Fruit fly (Drosophila melanogaster) whole organism, embryonic: ENCODE results near the gene Vps39.

ENCODE experiments used
- BtbVII ChIP-seq: fragments of 200-800 bp; sonication (Bioruptor generic); optimal IDR thresholded peaks from 3 replicates; lab custom pipeline; 2017; ENCODE audit warnings: missing biosample characterization, mild to moderate bottlenecking, missing genetic modification characterization
- CG11504 ChIP-seq: fragments of 200-800 bp; sonication (Bioruptor generic); optimal IDR thresholded peaks from 3 replicates; lab custom pipeline; 2019; ENCODE audit warnings: missing biosample characterization, mild to moderate bottlenecking, missing genetic modification characterization, moderate library complexity
- CG14014 ChIP-seq: fragments of 200-800 bp; sonication (Bioruptor generic); IDR thresholded peaks from 2 replicates; pipeline ENCODE4 v1.3.6; 2022; ENCODE audit warnings: missing biosample characterization, missing genetic modification characterization
- CG14965 ChIP-seq: fragments of 200-800 bp; sonication (Bioruptor generic); optimal IDR thresholded peaks from 2 replicates; lab custom pipeline; 2016; ENCODE audit warnings: missing biosample characterization, missing genetic modification characterization, borderline replicate concordance
- CG16815 ChIP-seq: fragments of 200-800 bp; sonication (Bioruptor generic); optimal IDR thresholded peaks from 3 replicates; lab custom pipeline; 2017; ENCODE audit warnings: missing biosample characterization, mild to moderate bottlenecking, missing genetic modification characterization
- CG17359 ChIP-seq: fragments of 200-800 bp; sonication (Bioruptor generic); optimal IDR thresholded peaks from 3 replicates; lab custom pipeline; 2018; ENCODE audit warnings: missing biosample characterization, mild to moderate bottlenecking, missing genetic modification characterization, moderate library complexity
- CG17568 ChIP-seq: fragments of 200-800 bp; sonication (Bioruptor generic); optimal IDR thresholded peaks from 2 replicates; lab custom pipeline; 2018; ENCODE audit warnings: missing biosample characterization, mild to moderate bottlenecking, missing genetic modification characterization, moderate library complexity
- CG4404 ChIP-seq: fragments of 200-800 bp; sonication (Bioruptor generic); IDR thresholded peaks from 2 replicates; pipeline ENCODE4 v1.3.6; 2022; ENCODE audit warnings: missing biosample characterization, missing genetic modification characterization
- CG4707 ChIP-seq: fragments of 200-800 bp; sonication (Bioruptor generic); optimal IDR thresholded peaks from 2 replicates; lab custom pipeline; 2018; ENCODE audit warnings: missing biosample characterization, mild to moderate bottlenecking, missing genetic modification characterization, moderate library complexity
- CG5245 ChIP-seq: fragments of 200-800 bp; sonication (Bioruptor generic); optimal IDR thresholded peaks from 3 replicates; lab custom pipeline; 2016; ENCODE audit warnings: missing biosample characterization, missing genetic modification characterization
- CG5953 ChIP-seq: fragments of 200-800 bp; sonication (Bioruptor generic); IDR thresholded peaks from 2 replicates; pipeline ENCODE4 v1.3.6; 2022; ENCODE audit warnings: missing biosample characterization, missing genetic modification characterization
- CG6854 ChIP-seq: fragments of 200-800 bp; sonication (Bioruptor generic); optimal IDR thresholded peaks from 3 replicates; lab custom pipeline; 2017; ENCODE audit warnings: missing biosample characterization, mild to moderate bottlenecking, missing genetic modification characterization
- D ChIP-seq, 2 experiments: fragments of 200-800 bp in 1 of 2; fragments of >200 bp in 1 of 2; sonication (Bioruptor generic) in 1 of 2; optimal IDR thresholded peaks; 2 replicates in 1 of 2; 3 replicates in 1 of 2; lab custom pipeline; 2017; ENCODE audit warnings: mild to moderate bottlenecking in 1 of 2, missing biosample characterization in 1 of 2, missing genetic modification characterization in 1 of 2, missing genetic modification reagents in 1 of 2
- Eip74EF ChIP-seq, 2 experiments: fragments of 200-800 bp in 1 of 2; fragments of >200 bp in 1 of 2; sonication (Bioruptor generic) in 1 of 2; optimal IDR thresholded peaks; 2 replicates each; lab custom pipeline; 2017 to 2019; ENCODE audit warnings: missing biosample characterization in 2 of 2, missing genetic modification characterization in 2 of 2, mild to moderate bottlenecking in 1 of 2, moderate library complexity in 1 of 2
- Ets65A ChIP-seq: fragments of 200-800 bp; sonication (Bioruptor generic); peaks from one replicate; lab custom pipeline; 2016; ENCODE audit warnings: missing biosample characterization, missing genetic modification characterization
- Fer3 ChIP-seq: fragments of 200-800 bp; sonication (Bioruptor generic); optimal IDR thresholded peaks from 2 replicates; lab custom pipeline; 2018; ENCODE audit warnings: missing biosample characterization, mild to moderate bottlenecking, missing genetic modification characterization, moderate library complexity
- HLH4C ChIP-seq: fragments of 200-800 bp; sonication (Bioruptor generic); IDR thresholded peaks from 3 replicates; pipeline ENCODE4 v1.3.6; 2022; ENCODE audit warnings: missing biosample characterization, missing genetic modification characterization; ENCODE audit not compliant: partially characterized antibody
- Lim3 ChIP-seq: fragments of 200-800 bp; sonication (Bioruptor generic); IDR thresholded peaks from 2 replicates; pipeline ENCODE4 v1.3.6; 2022; ENCODE audit warnings: missing biosample characterization, missing genetic modification characterization
- Lpt ChIP-seq: fragments of >200 bp; optimal IDR thresholded peaks from 2 replicates; lab custom pipeline; 2018; ENCODE audit warnings: missing biosample characterization, missing genetic modification characterization
- MTF-1 ChIP-seq: fragments of 200-800 bp; sonication (Bioruptor generic); optimal IDR thresholded peaks from 2 replicates; lab custom pipeline; 2018; ENCODE audit warnings: missing biosample characterization, mild to moderate bottlenecking, missing genetic modification characterization, borderline replicate concordance
- Meics ChIP-seq: fragments of 200-800 bp; sonication (Bioruptor generic); optimal IDR thresholded peaks from 2 replicates; lab custom pipeline; 2017; ENCODE audit warnings: missing biosample characterization, mild to moderate bottlenecking, missing genetic modification characterization
- Mes4 ChIP-seq: fragments of 200-800 bp; sonication (Bioruptor generic); optimal IDR thresholded peaks from 2 replicates; lab custom pipeline; 2016; ENCODE audit warnings: missing biosample characterization, missing genetic modification characterization
- Optix ChIP-seq: fragments of 200-800 bp; sonication (Bioruptor generic); IDR thresholded peaks from 3 replicates; pipeline ENCODE4 v1.3.6; 2022; ENCODE audit warnings: missing biosample characterization, missing genetic modification characterization
- Ssrp ChIP-seq: fragments of 200-800 bp; sonication (Bioruptor generic); optimal IDR thresholded peaks from 2 replicates; lab custom pipeline; 2018; ENCODE audit warnings: missing biosample characterization, mild to moderate bottlenecking, missing genetic modification characterization, moderate library complexity
- br ChIP-seq: fragments of >200 bp; optimal IDR thresholded peaks from 2 replicates; lab custom pipeline; 2017
- caup ChIP-seq: fragments of 200-800 bp; sonication (Bioruptor generic); optimal IDR thresholded peaks from 3 replicates; lab custom pipeline; 2017; ENCODE audit warnings: missing biosample characterization, mild to moderate bottlenecking, missing genetic modification characterization, moderate library complexity; ENCODE audit not compliant: severe bottlenecking
- chif ChIP-seq, 2 experiments: fragments of 200-800 bp; sonication (Bioruptor generic); optimal IDR thresholded peaks; 3 replicates each; lab custom pipeline; 2016; ENCODE audit warnings: missing biosample characterization in 2 of 2, missing genetic modification characterization in 2 of 2
- corto ChIP-seq: fragments of 200-800 bp; sonication (Bioruptor generic); optimal IDR thresholded peaks from 2 replicates; lab custom pipeline; 2016; ENCODE audit warnings: missing biosample characterization, mild to moderate bottlenecking, missing genetic modification characterization, moderate library complexity
- disco-r ChIP-seq: fragments of 200-800 bp; sonication (Bioruptor generic); optimal IDR thresholded peaks from 2 replicates; lab custom pipeline; 2016; ENCODE audit warnings: missing biosample characterization, missing genetic modification characterization
- dm ChIP-seq: fragments of 200-800 bp; sonication (Bioruptor generic); optimal IDR thresholded peaks from 3 replicates; lab custom pipeline; 2016; ENCODE audit warnings: missing biosample characterization, missing genetic modification characterization
- fd64A ChIP-seq: fragments of 200-800 bp; sonication (Bioruptor generic); optimal IDR thresholded peaks from 3 replicates; lab custom pipeline; 2018; ENCODE audit warnings: missing biosample characterization, mild to moderate bottlenecking, missing genetic modification characterization
- fd96Cb ChIP-seq: fragments of 200-800 bp; sonication (Bioruptor generic); optimal IDR thresholded peaks from 2 replicates; lab custom pipeline; 2018; ENCODE audit warnings: missing biosample characterization, mild to moderate bottlenecking, missing genetic modification characterization, moderate library complexity
- gcm2 ChIP-seq: fragments of 200-800 bp; sonication (Bioruptor generic); optimal IDR thresholded peaks from 2 replicates; lab custom pipeline; 2016; ENCODE audit warnings: missing biosample characterization, missing genetic modification characterization
- klu ChIP-seq: fragments of 200-800 bp; sonication (Bioruptor generic); IDR thresholded peaks from 2 replicates; pipeline ENCODE4 v1.3.6; 2022; ENCODE audit warnings: missing biosample characterization, missing genetic modification characterization
- lov ChIP-seq, 2 experiments: fragments of 200-800 bp in 1 of 2; fragments of >200 bp in 1 of 2; sonication (Bioruptor generic) in 1 of 2; IDR thresholded peaks in 1 of 2; optimal IDR thresholded peaks in 1 of 2; 2 replicates in 1 of 2; 3 replicates in 1 of 2; pipeline versions ENCODE4 v1.3.6 to Lab custom; 2017 to 2022; ENCODE audit warnings: missing biosample characterization in 1 of 2, missing genetic modification characterization in 1 of 2
- mam ChIP-seq: fragments of 200-800 bp; sonication (Bioruptor generic); optimal IDR thresholded peaks from 3 replicates; lab custom pipeline; 2016; ENCODE audit warnings: missing biosample characterization, missing genetic modification characterization
- mirr ChIP-seq: fragments of 200-800 bp; sonication (Bioruptor generic); optimal IDR thresholded peaks from 3 replicates; lab custom pipeline; 2018; ENCODE audit warnings: missing biosample characterization, mild to moderate bottlenecking, missing genetic modification characterization
- nmo ChIP-seq: fragments of 200-800 bp; sonication (Bioruptor generic); optimal IDR thresholded peaks from 2 replicates; lab custom pipeline; 2018; ENCODE audit warnings: missing biosample characterization, mild to moderate bottlenecking, missing genetic modification characterization, moderate library complexity
- pita ChIP-seq: fragments of 200-800 bp; sonication (Bioruptor generic); optimal IDR thresholded peaks from 2 replicates; lab custom pipeline; 2017; ENCODE audit warnings: missing biosample characterization, mild to moderate bottlenecking, missing genetic modification characterization
- sens ChIP-seq: fragments of 200-800 bp; sonication (Bioruptor generic); peaks from one replicate; lab custom pipeline; 2016; ENCODE audit warnings: missing biosample characterization, missing genetic modification characterization
- seq ChIP-seq: fragments of 200-800 bp; sonication (Bioruptor generic); IDR thresholded peaks from 2 replicates; pipeline ENCODE4 v1.3.6; 2022; ENCODE audit warnings: missing biosample characterization, missing genetic modification characterization
- shn ChIP-seq: fragments of 200-800 bp; sonication (Bioruptor generic); optimal IDR thresholded peaks from 3 replicates; lab custom pipeline; 2016; ENCODE audit warnings: missing biosample characterization, missing genetic modification characterization
- slbo ChIP-seq: fragments of 200-800 bp; sonication (Bioruptor generic); IDR thresholded peaks from 2 replicates; pipeline ENCODE4 v1.3.6; 2022; ENCODE audit warnings: missing biosample characterization, missing genetic modification characterization
- sna ChIP-seq: fragments of 200-800 bp; sonication (Bioruptor generic); IDR thresholded peaks from 2 replicates; pipeline ENCODE4 v1.3.6; 2022; ENCODE audit warnings: missing biosample characterization, missing genetic modification characterization; ENCODE audit not compliant: partially characterized antibody
- stc ChIP-seq: fragments of 200-800 bp; sonication (Bioruptor generic); IDR thresholded peaks from 2 replicates; pipeline ENCODE4 v1.3.6; 2022; ENCODE audit warnings: missing biosample characterization, missing genetic modification characterization
- tup ChIP-seq: fragments of 200-800 bp; sonication (Bioruptor generic); optimal IDR thresholded peaks from 2 replicates; lab custom pipeline; 2016; ENCODE audit warnings: missing biosample characterization, mild to moderate bottlenecking, missing genetic modification characterization, moderate library complexity
- twi ChIP-seq: fragments of 200-800 bp; optimal IDR thresholded peaks from 2 replicates; lab custom pipeline; 2019; ENCODE audit warnings: missing biosample characterization, mild to moderate bottlenecking, missing genetic modification characterization, moderate library complexity
- tx ChIP-seq: fragments of 200-800 bp; sonication (Bioruptor generic); optimal IDR thresholded peaks from 2 replicates; lab custom pipeline; 2016; ENCODE audit warnings: missing biosample characterization, missing genetic modification characterization

The Vps39 gene

DNA sequence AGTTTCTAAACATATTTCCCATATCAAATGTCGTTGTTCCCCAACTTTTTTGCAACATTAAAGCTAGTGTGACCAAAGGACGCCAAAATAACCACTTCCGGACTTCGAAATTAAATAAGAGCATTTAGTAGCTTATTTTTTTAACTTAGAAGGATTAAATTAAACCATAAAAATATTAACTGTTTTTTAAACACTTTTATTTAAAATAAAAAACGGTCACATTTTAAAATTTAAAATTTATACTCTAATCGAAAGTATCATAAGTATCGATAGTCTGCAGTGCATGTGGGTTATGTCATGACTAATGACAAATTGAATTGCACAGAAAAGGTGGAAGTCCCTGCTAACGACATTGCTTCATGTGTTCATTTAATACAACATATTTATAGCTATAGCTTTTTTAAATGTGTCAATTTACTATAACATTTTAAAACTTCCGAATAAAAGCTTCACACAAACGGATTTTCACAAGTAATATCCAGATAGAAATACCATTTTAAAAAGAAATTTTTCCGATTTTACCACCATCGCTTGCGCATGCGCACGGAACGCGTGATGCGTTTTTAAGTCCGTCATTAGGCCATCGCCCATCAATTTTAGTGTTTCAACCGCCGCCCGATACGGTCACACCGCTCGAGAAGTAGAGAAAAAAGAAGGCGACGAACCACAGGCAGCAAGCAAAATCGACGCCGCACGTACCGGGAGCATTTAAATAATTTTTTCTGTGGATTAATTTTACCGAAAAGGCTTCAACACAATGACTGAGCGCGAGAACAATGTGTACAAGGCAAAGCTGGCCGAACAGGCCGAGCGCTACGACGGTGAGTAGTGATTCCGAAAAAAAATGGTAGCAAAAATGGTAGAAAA lies 31.9 kb downstream of the Vps39 start, which contains the start of the genes CG7156 and 14-3-3epsilon:
TSS of gene CG7156 (minus strand) at position 71 of the 867 bp plus-strand sequence.
TSS of gene 14-3-3epsilon (plus strand) at position 443 of the 867 bp plus-strand sequence.
- TF ChIP-seq Optix (GFP tag; lab: Robert Waterston, UW) (no peak), CG5245 (GFP tag; lab: Kevin White, UChicago) (no peak), Mes4 (GFP tag; lab: Kevin White, UChicago) (peak; percentile 14), Lpt (no peak), Lim3 (GFP tag; lab: Robert Waterston, UW) (no peak), dm (peak; percentile 49), CG14014 (no peak), fd96Cb (tag; lab: Kevin White, UChicago) (no peak), tup (GFP tag; lab: Kevin White, UChicago) (no peak), CG4707 (peak; percentile 22), fd64A (GFP tag; lab: Kevin White, UChicago) (no peak), Ets65A (GFP tag; lab: Kevin White, UChicago) (peak; percentile 81), sens (GFP tag; lab: Kevin White, UChicago) (peak; percentile 91), CG5953 (GFP tag; lab: Robert Waterston, UW) (no peak), slbo (GFP tag; lab: Robert Waterston, UW) (peak; percentile 65), CG6854 (GFP tag; lab: Kevin White, UChicago) (no peak), corto (GFP tag; lab: Kevin White, UChicago) (no peak), CG16815 (peak; percentile 9), Fer3 (tag; lab: Kevin White, UChicago) (peak; percentile 51), CG17568 (peak; percentile 66), CG14965 (GFP tag; lab: Kevin White, UChicago) (no peak), chif (GFP tag; optimal IDR thresholded peaks at IDR 0.05; lab: Kevin White, UChicago) (peak in 1 of 2 experiments; percentile 30), D (optimal IDR thresholded peaks at IDR 0.05; lab: Kevin White, UChicago) (no peak), D (GFP tag; optimal IDR thresholded peaks at IDR 0.05; lab: Kevin White, UChicago) (no peak), nmo (GFP tag; lab: Kevin White, UChicago) (peak; percentile 76), MTF-1 (GFP tag; lab: Kevin White, UChicago) (peak; percentile 16), BtbVII (GFP tag; lab: Kevin White, UChicago) (peak; percentile 25), disco-r (GFP tag; lab: Kevin White, UChicago) (no peak), tx (no peak), twi (tag; lab: Kevin White, UChicago) (peak; percentile 4), HLH4C (GFP tag; lab: Robert Waterston, UW) (no peak), caup (GFP tag; lab: Kevin White, UChicago) (no peak), Ssrp (tag; lab: Kevin White, UChicago) (no peak), seq (GFP tag; lab: Robert Waterston, UW) (peak; percentile 36; the same call in 1 of the 2 replicates), pita (GFP tag; lab: Kevin White, UChicago) (peak; percentile 91), CG17359 (tag; lab: Kevin White, UChicago) (peak; percentile 41), Eip74EF (GFP tag; optimal IDR thresholded peaks at IDR 0.05; lab: Kevin White, UChicago) (peak in 1 of 2 experiments; percentile 22), Meics (GFP tag; lab: Kevin White, UChicago) (no peak), br (lab: Kevin White, UChicago) (no peak), shn (GFP tag; lab: Kevin White, UChicago) (no peak), sna (GFP tag; lab: Robert Waterston, UW) (no peak), gcm2 (GFP tag; lab: Kevin White, UChicago) (no peak), mirr (GFP tag; lab: Kevin White, UChicago) (no peak), CG4404 (GFP tag; lab: Robert Waterston, UW) (no peak), CG11504 (tag; lab: Kevin White, UChicago) (peak; percentile 88), klu (no peak), lov (optimal IDR thresholded peaks at IDR 0.05; lab: Kevin White, UChicago) (no peak), lov (GFP tag; IDR thresholded peaks at IDR 0.05; lab: Robert Waterston, UW) (0 out of 3 replicates have a peak, but pooled peaks have one; percentile 49), stc (GFP tag; lab: Robert Waterston, UW) (no peak), mam (no peak)
